Fruit fly (Drosophila melanogaster) whole organism, pupa: ENCODE results near the gene CG6847.

Experiments used
- CG10348 ChIP-seq: fragments of 200-800 bp; sonication (Bioruptor generic); IDR thresholded peaks from 2 replicates; pipeline ENCODE4 v1.3.6; 2022; ENCODE audit warnings: missing biosample characterization, missing genetic modification characterization
- CG12605 ChIP-seq: fragments of 200-800 bp; sonication (Bioruptor generic); IDR thresholded peaks from 2 replicates; pipeline ENCODE4 v1.3.6; 2022; ENCODE audit warnings: missing biosample characterization, missing genetic modification characterization
- CG13204 ChIP-seq: fragments of 200-800 bp; sonication (Bioruptor generic); optimal IDR thresholded peaks from 2 replicates; lab custom pipeline; 2018; ENCODE audit warnings: missing biosample characterization, mild to moderate bottlenecking, missing genetic modification characterization, moderate library complexity
- CG14655 ChIP-seq: fragments of 200-800 bp; sonication (Bioruptor generic); optimal IDR thresholded peaks from 3 replicates; lab custom pipeline; 2017; ENCODE audit warnings: mild to moderate bottlenecking, missing biosample characterization, missing genetic modification reagents, missing genetic modification characterization
- CG15710 ChIP-seq: fragments of 200-800 bp; sonication (Bioruptor generic); optimal IDR thresholded peaks from 2 replicates; lab custom pipeline; 2018; ENCODE audit warnings: missing biosample characterization, mild to moderate bottlenecking, missing genetic modification characterization, moderate library complexity
- CG17806 ChIP-seq: fragments of 200-800 bp; sonication (Bioruptor generic); optimal IDR thresholded peaks from 2 replicates; lab custom pipeline; 2018; ENCODE audit warnings: missing biosample characterization, mild to moderate bottlenecking, missing genetic modification characterization, moderate library complexity
- CG32121 ChIP-seq: fragments of 200-800 bp; sonication (Bioruptor generic); IDR thresholded peaks from 2 replicates; pipeline ENCODE4 v1.3.6; 2022; ENCODE audit warnings: missing biosample characterization, missing genetic modification characterization
- CG34367 ChIP-seq: fragments of 200-800 bp; sonication (Bioruptor generic); optimal IDR thresholded peaks from 2 replicates; lab custom pipeline; 2018; ENCODE audit warnings: missing biosample characterization, mild to moderate bottlenecking, missing genetic modification characterization
- CG4496 ChIP-seq: fragments of 200-800 bp; sonication (Bioruptor generic); IDR thresholded peaks from 3 replicates; pipeline ENCODE4 v1.3.6; 2022; ENCODE audit warnings: missing biosample characterization, missing genetic modification characterization
- CG8159 ChIP-seq: fragments of 200-800 bp; sonication (Bioruptor generic); optimal IDR thresholded peaks from 3 replicates; lab custom pipeline; 2018; ENCODE audit warnings: missing biosample characterization, mild to moderate bottlenecking, missing genetic modification characterization, moderate library complexity
- CG8301 ChIP-seq: fragments of 200-800 bp; sonication (Bioruptor generic); optimal IDR thresholded peaks from 2 replicates; lab custom pipeline; 2018; ENCODE audit warnings: missing biosample characterization, mild to moderate bottlenecking, missing genetic modification characterization
- CG9948 ChIP-seq: fragments of 200-800 bp; sonication (Bioruptor generic); optimal IDR thresholded peaks from 2 replicates; lab custom pipeline; 2018; ENCODE audit warnings: missing biosample characterization, mild to moderate bottlenecking, missing genetic modification characterization, moderate library complexity
- D1 ChIP-seq: fragments of 200-800 bp; sonication (Bioruptor generic); optimal IDR thresholded peaks from 2 replicates; lab custom pipeline; 2018; ENCODE audit warnings: missing biosample characterization, mild to moderate bottlenecking, missing genetic modification characterization, moderate library complexity
- EcR ChIP-seq: fragments of 200-800 bp; sonication (Bioruptor generic); optimal IDR thresholded peaks from 3 replicates; lab custom pipeline; 2019; ENCODE audit warnings: missing biosample characterization, missing genetic modification characterization, mild to moderate bottlenecking, moderate library complexity, missing genetic modification reagents
- Ets98B ChIP-seq: fragments of 200-800 bp; sonication (Bioruptor generic); IDR thresholded peaks from 2 replicates; pipeline ENCODE4 v1.3.6; 2022; ENCODE audit warnings: missing biosample characterization, missing genetic modification characterization
- Pif1A ChIP-seq: fragments of 200-800 bp; sonication (Bioruptor generic); optimal IDR thresholded peaks from 3 replicates; lab custom pipeline; 2016; ENCODE audit warnings: missing biosample characterization, missing genetic modification characterization
- Pif1B ChIP-seq: fragments of 200-800 bp; sonication (Bioruptor generic); optimal IDR thresholded peaks from 3 replicates; lab custom pipeline; 2016; ENCODE audit warnings: missing biosample characterization, missing genetic modification characterization
- Snoo ChIP-seq: fragments of 200-800 bp; sonication (Bioruptor generic); optimal IDR thresholded peaks from 3 replicates; lab custom pipeline; 2017; ENCODE audit warnings: missing biosample characterization, mild to moderate bottlenecking, missing genetic modification characterization, inconsistent platforms
- fd96Ca ChIP-seq: fragments of 200-800 bp; sonication (Bioruptor generic); IDR thresholded peaks from 3 replicates; pipeline ENCODE4 v1.3.6; 2022; ENCODE audit warnings: missing biosample characterization, missing genetic modification characterization
- gl ChIP-seq: fragments of 200-800 bp; sonication (Bioruptor generic); optimal IDR thresholded peaks from 2 replicates; lab custom pipeline; 2018; ENCODE audit warnings: missing biosample characterization, mild to moderate bottlenecking, missing genetic modification characterization
- rn ChIP-seq: fragments of 200-800 bp; sonication (Bioruptor generic); IDR thresholded peaks from 2 replicates; pipeline ENCODE4 v1.3.6; 2022; ENCODE audit warnings: missing biosample characterization, missing genetic modification characterization

CG6847 gene

dm6 chrX:17910941-17911703 lies at the start of gene CG6847:
CG6847 (plus strand) TSS chrX:17911462.
- TF ChIP-seq CG32121 (GFP tag; lab: Robert Waterston, UW), result peak; percentile 48
- peak; percentile 41 for TF ChIP-seq CG8301
- no peak for TF ChIP-seq CG10348 (GFP tag; lab: Robert Waterston, UW)
- TF ChIP-seq CG34367 (tag; lab: Kevin White, UChicago), result peak; percentile 64
- peak; percentile 49; the same call in 2 of the 3 replicates for TF ChIP-seq CG4496 (GFP tag; lab: Robert Waterston, UW)
- TF ChIP-seq fd96Ca (GFP tag; lab: Robert Waterston, UW), result peak; percentile 75; the same call in 2 of the 3 replicates
- peak; percentile 57 for TF ChIP-seq Pif1A (GFP tag; lab: Kevin White, UChicago)
- peak; percentile 64 for TF ChIP-seq CG8159 (tag; lab: Kevin White, UChicago)
- peak; percentile 44 for TF ChIP-seq CG14655 (GFP tag; lab: Kevin White, UChicago)
- TF ChIP-seq Snoo, result peak; percentile 58
- peak; percentile 34 for TF ChIP-seq CG13204
- TF ChIP-seq Pif1B (GFP tag; lab: Kevin White, UChicago), result peak; percentile 69
- no peak for TF ChIP-seq gl (tag; lab: Kevin White, UChicago)
- TF ChIP-seq rn (GFP tag; lab: Robert Waterston, UW), result peak; percentile 34; the same call in 1 of the 2 replicates
- peak; percentile 64 for TF ChIP-seq Ets98B (GFP tag; lab: Robert Waterston, UW)
- TF ChIP-seq CG15710 (tag; lab: Kevin White, UChicago), result peak; percentile 71
- peak; percentile 83 for TF ChIP-seq CG9948 (tag; lab: Kevin White, UChicago)
- peak; percentile 43; the same call in 1 of the 2 replicates for TF ChIP-seq CG12605 (GFP tag; lab: Robert Waterston, UW)
- peak; percentile 50 for TF ChIP-seq CG17806 (tag; lab: Kevin White, UChicago)
- TF ChIP-seq EcR (GFP tag; lab: Kevin White, UChicago), result no peak
- TF ChIP-seq D1, result no peak

- no peak for TF ChIP-seq rn (GFP tag; lab: Robert Waterston, UW)
- TF ChIP-seq Ets98B (GFP tag; lab: Robert Waterston, UW), result no peak
- no peak for TF ChIP-seq CG9948 (tag; lab: Kevin White, UChicago)
- no peak for TF ChIP-seq CG13204
- TF ChIP-seq CG17806 (tag; lab: Kevin White, UChicago), result no peak
- TF ChIP-seq CG32121 (GFP tag; lab: Robert Waterston, UW), result no peak
- no peak for TF ChIP-seq CG12605 (GFP tag; lab: Robert Waterston, UW)
- TF ChIP-seq CG4496 (GFP tag; lab: Robert Waterston, UW), result no peak
- TF ChIP-seq CG15710 (tag; lab: Kevin White, UChicago), result no peak
- TF ChIP-seq Pif1B (GFP tag; lab: Kevin White, UChicago), result no peak
Observed at dm6 chrX:17865103-17865502, 46.2 kb upstream of the CG6847 start.

- peak; percentile 28; the same call in 1 of the 3 replicates for TF ChIP-seq fd96Ca (GFP tag; lab: Robert Waterston, UW)
- peak; percentile 49; the same call in 1 of the 3 replicates for TF ChIP-seq CG4496 (GFP tag; lab: Robert Waterston, UW)
- TF ChIP-seq Snoo, result no peak
- no peak for TF ChIP-seq rn (GFP tag; lab: Robert Waterston, UW)
- no peak for TF ChIP-seq CG8301
- TF ChIP-seq EcR (GFP tag; lab: Kevin White, UChicago), result peak; percentile 44
- peak; percentile 29 for TF ChIP-seq Pif1A (GFP tag; lab: Kevin White, UChicago)
- TF ChIP-seq CG12605 (GFP tag; lab: Robert Waterston, UW), result 0 out of 2 replicates have a peak, but pooled peaks have one; percentile 31
Observed at dm6 chrX:17870614-17871394, 40.5 kb upstream of the CG6847 start.

- TF ChIP-seq Snoo (no peak), EcR (GFP tag; lab: Kevin White, UChicago) (no peak), D1 (no peak), Pif1B (GFP tag; lab: Kevin White, UChicago) (no peak), Pif1A (GFP tag; lab: Kevin White, UChicago) (no peak), Ets98B (GFP tag; lab: Robert Waterston, UW) (no peak), CG17806 (tag; lab: Kevin White, UChicago) (no peak), CG13204 (no peak), CG14655 (GFP tag; lab: Kevin White, UChicago) (no peak), rn (GFP tag; lab: Robert Waterston, UW) (no peak), CG34367 (tag; lab: Kevin White, UChicago) (no peak), fd96Ca (GFP tag; lab: Robert Waterston, UW) (no peak), CG15710 (tag; lab: Kevin White, UChicago) (no peak), CG12605 (GFP tag; lab: Robert Waterston, UW) (no peak), CG8159 (tag; lab: Kevin White, UChicago) (no peak), CG8301 (no peak), CG32121 (GFP tag; lab: Robert Waterston, UW) (no peak)
Observed at dm6 chrX:17872310-17872709, 39.0 kb upstream of the CG6847 start.

dm6 chrX:17873329-17873728 lies 37.9 kb upstream of the CG6847 start:
- TF ChIP-seq rn (GFP tag; lab: Robert Waterston, UW) (no peak), EcR (GFP tag; lab: Kevin White, UChicago) (peak; percentile 73)
